Worm (Caenorhabditis elegans) whole organism, L1 larva: ENCODE results near the gene Y57E12B.4.

Experiments used
- C16A3.4 ChIP-seq: fragments of 150-350 bp; optimal IDR thresholded peaks from 2 replicates; lab custom pipeline; 2014; ENCODE audit warnings: missing biosample characterization, missing genetic modification characterization
- Y116A8C.19 ChIP-seq: sonication (generic microtip); optimal IDR thresholded peaks from 2 replicates; lab custom pipeline; 2016; ENCODE audit warnings: missing compliant biosample characterization, missing genetic modification characterization, borderline replicate concordance
- alr-1 ChIP-seq: fragments of 200-800 bp; sonication (Bioruptor generic); optimal IDR thresholded peaks from 2 replicates; lab custom pipeline; 2018; ENCODE audit warnings: borderline replicate concordance, mild to moderate bottlenecking, missing genetic modification characterization, missing compliant biosample characterization
- aly-2 ChIP-seq: fragments of 150-350 bp; optimal IDR thresholded peaks from 2 replicates; lab custom pipeline; 2014; ENCODE audit warnings: missing biosample characterization, missing genetic modification characterization
- ceh-82 ChIP-seq, 3 experiments: fragments of 150-350 bp in 1 of 3; sonication (generic microtip) in 2 of 3; optimal IDR thresholded peaks; 2 replicates each; lab custom pipeline; 2014 to 2017; ENCODE audit warnings: missing biosample characterization in 3 of 3, missing genetic modification characterization in 3 of 3
- ceh-90 ChIP-seq: sonication (generic microtip); optimal IDR thresholded peaks from 2 replicates; lab custom pipeline; 2016; ENCODE audit warnings: missing genetic modification characterization, missing compliant biosample characterization
- ces-1 ChIP-seq: fragments of 150-350 bp; optimal IDR thresholded peaks from 2 replicates; lab custom pipeline; 2014; ENCODE audit warnings: missing biosample characterization, missing genetic modification reagents, missing genetic modification characterization
- efl-1 ChIP-seq, 4 experiments: fragments of 150-350 bp; optimal IDR thresholded peaks in 3 of 4; peaks in 1 of 4; 1 replicate in 1 of 4; 2 replicates in 3 of 4; lab custom pipeline; 2014; ENCODE audit warnings: missing biosample characterization in 2 of 4, missing genetic modification characterization in 2 of 4, missing genetic modification reagents in 2 of 4
- egl-13 ChIP-seq: sonication (generic microtip); optimal IDR thresholded peaks from 2 replicates; lab custom pipeline; 2016; ENCODE audit warnings: missing genotype, missing genetic modification reagents, missing genetic modification characterization, missing compliant biosample characterization
- elt-2 ChIP-seq: sonication (generic microtip); optimal IDR thresholded peaks from 2 replicates; lab custom pipeline; 2016; ENCODE audit warnings: missing genetic modification characterization, mild to moderate bottlenecking, inconsistent platforms, missing compliant biosample characterization, missing genetic modification reagents
- ets-5 ChIP-seq: fragments of 200-800 bp; sonication (Bioruptor generic); IDR thresholded peaks from 2 replicates; pipeline ENCODE4 v1.3.6; 2022; ENCODE audit warnings: missing genetic modification characterization, missing compliant biosample characterization
- fkh-10 ChIP-seq: sonication (generic microtip); optimal IDR thresholded peaks from 2 replicates; lab custom pipeline; 2017; ENCODE audit warnings: missing biosample characterization, missing genetic modification reagents, missing genetic modification characterization
- fkh-8 ChIP-seq: sonication (generic microtip); optimal IDR thresholded peaks from 2 replicates; lab custom pipeline; 2016; ENCODE audit warnings: mild to moderate bottlenecking, missing genetic modification characterization, missing compliant biosample characterization
- irx-1 ChIP-seq: sonication (generic microtip); optimal IDR thresholded peaks from 2 replicates; lab custom pipeline; 2016; ENCODE audit warnings: missing genetic modification characterization, missing compliant biosample characterization
- jun-1 ChIP-seq: fragments of 150-350 bp; optimal IDR thresholded peaks from 2 replicates; lab custom pipeline; 2014; ENCODE audit warnings: missing biosample characterization, missing genetic modification reagents, missing genetic modification characterization
- lin-13 ChIP-seq: fragments of 150-350 bp; optimal IDR thresholded peaks from 2 replicates; lab custom pipeline; 2014; ENCODE audit warnings: missing biosample characterization, missing genetic modification reagents, missing genetic modification characterization
- lin-35 ChIP-seq, 2 experiments: fragments of 150-350 bp; optimal IDR thresholded peaks; 2 replicates each; lab custom pipeline; 2014; ENCODE audit warnings: missing biosample characterization in 2 of 2, missing genetic modification characterization in 2 of 2, missing genetic modification reagents in 2 of 2
- mdl-1 ChIP-seq, 2 experiments: fragments of 150-350 bp; optimal IDR thresholded peaks; 2 replicates each; lab custom pipeline; 2014 to 2017; ENCODE audit warnings: missing biosample characterization in 2 of 2, missing genetic modification characterization in 2 of 2, inconsistent platforms in 1 of 2
- nhr-11 ChIP-seq: fragments of 150-350 bp; optimal IDR thresholded peaks from 2 replicates; lab custom pipeline; 2014; ENCODE audit warnings: missing biosample characterization, missing genetic modification characterization
- nhr-20 ChIP-seq: sonication (generic microtip); optimal IDR thresholded peaks from 2 replicates; lab custom pipeline; 2016; ENCODE audit warnings: mild to moderate bottlenecking, missing genetic modification characterization, missing compliant biosample characterization
- nhr-71 ChIP-seq: sonication (generic microtip); optimal IDR thresholded peaks from 2 replicates; lab custom pipeline; 2016; ENCODE audit warnings: mild to moderate bottlenecking, missing genetic modification characterization, moderate library complexity, missing compliant biosample characterization
- nhr-77 ChIP-seq: fragments of 150-350 bp; optimal IDR thresholded peaks from 2 replicates; lab custom pipeline; 2014; ENCODE audit warnings: missing biosample characterization, missing genetic modification characterization
- nhr-85 ChIP-seq: sonication (generic microtip); peaks from one replicate; lab custom pipeline; 2016; ENCODE audit warnings: missing genetic modification characterization, inconsistent platforms, missing compliant biosample characterization
- nhr-90 ChIP-seq: sonication (generic microtip); optimal IDR thresholded peaks from 2 replicates; lab custom pipeline; 2016; ENCODE audit warnings: mild to moderate bottlenecking, missing genetic modification characterization, missing compliant biosample characterization; ENCODE audit not compliant: poor library complexity
- snu-23 ChIP-seq: sonication (generic microtip); optimal IDR thresholded peaks from 2 replicates; lab custom pipeline; 2016; ENCODE audit warnings: missing genetic modification characterization, missing compliant biosample characterization
- sox-4 ChIP-seq: sonication (generic microtip); optimal IDR thresholded peaks from 2 replicates; lab custom pipeline; 2016; ENCODE audit warnings: missing genetic modification characterization, missing compliant biosample characterization
- sup-37 ChIP-seq: fragments of 200-800 bp; sonication (Bioruptor generic); optimal IDR thresholded peaks from 2 replicates; lab custom pipeline; 2018; ENCODE audit warnings: mild to moderate bottlenecking, missing genetic modification characterization, missing compliant biosample characterization
- swsn-7 ChIP-seq: sonication (generic microtip); optimal IDR thresholded peaks from 2 replicates; lab custom pipeline; 2016; ENCODE audit warnings: missing genetic modification characterization, missing compliant biosample characterization
- tbx-2 ChIP-seq: sonication (generic microtip); optimal IDR thresholded peaks from 2 replicates; lab custom pipeline; 2016; ENCODE audit warnings: missing genetic modification characterization, missing compliant biosample characterization
- unc-30 ChIP-seq: sonication (generic microtip); optimal IDR thresholded peaks from 2 replicates; lab custom pipeline; 2017; ENCODE audit warnings: missing biosample characterization, missing genetic modification characterization
- vab-15 ChIP-seq: sonication (generic microtip); optimal IDR thresholded peaks from 2 replicates; lab custom pipeline; 2017; ENCODE audit warnings: missing genotype, mild to moderate bottlenecking, missing genetic modification characterization, missing compliant biosample characterization
- zag-1 ChIP-seq: fragments of 150-350 bp; optimal IDR thresholded peaks from 2 replicates; lab custom pipeline; 2014; ENCODE audit warnings: missing biosample characterization, missing genetic modification characterization
- zip-4 ChIP-seq: fragments of 200-800 bp; sonication (Bioruptor generic); optimal IDR thresholded peaks from 2 replicates; lab custom pipeline; 2018; ENCODE audit warnings: mild to moderate bottlenecking, missing genetic modification characterization, moderate library complexity, missing compliant biosample characterization

Gene Y57E12B.4

ce11 chrV:6989626-6990138 is 42.3 kb upstream of the Y57E12B.4 start, which contains the start of gene nhr-140:
Gene nhr-140, minus strand, starts transcription at chrV:6989676.
- TF ChIP-seq efl-1 (optimal IDR thresholded peaks at IDR 0.05; lab: Kevin White, UChicago) (no peak), efl-1 (GFP tag; optimal IDR thresholded peaks at IDR 0.05 in 1 of 2; lab: Kevin White, UChicago) (peak in 1 of 2 experiments; percentile 1), swsn-7 (tag; lab: Kevin White, UChicago) (no peak), fkh-8 (tag; lab: Kevin White, UChicago) (peak; percentile 21), nhr-85 (peak; percentile 60)

ce11 chrV:6987673-6988072 is 40.3 kb upstream of the Y57E12B.4 start, which contains the start of gene nhr-139:
Gene nhr-139, minus strand, starts transcription at chrV:6987773.
- TF ChIP-seq irx-1 (tag; lab: Kevin White, UChicago), result no peak
- no peak for TF ChIP-seq nhr-11 (tag; lab: Kevin White, UChicago)
- TF ChIP-seq egl-13 (tag; lab: Kevin White, UChicago), result no peak
- no peak for TF ChIP-seq ceh-90 (tag; lab: Kevin White, UChicago)
- TF ChIP-seq nhr-20 (tag; lab: Kevin White, UChicago), result no peak
- TF ChIP-seq lin-13 (GFP tag; lab: Kevin White, UChicago), result no peak
- TF ChIP-seq sox-4, result no peak
- no peak for TF ChIP-seq nhr-71 (tag; lab: Kevin White, UChicago)
- TF ChIP-seq zip-4 (GFP tag; lab: Kevin White, UChicago), result no peak
- TF ChIP-seq nhr-77, result no peak
- TF ChIP-seq aly-2 (tag; lab: Kevin White, UChicago), result no peak
- TF ChIP-seq fkh-10 (GFP tag; lab: Kevin White, UChicago), result no peak
- TF ChIP-seq mdl-1 (tag; optimal IDR thresholded peaks at IDR 0.05; lab: Kevin White, UChicago), result no peak

DNA sequence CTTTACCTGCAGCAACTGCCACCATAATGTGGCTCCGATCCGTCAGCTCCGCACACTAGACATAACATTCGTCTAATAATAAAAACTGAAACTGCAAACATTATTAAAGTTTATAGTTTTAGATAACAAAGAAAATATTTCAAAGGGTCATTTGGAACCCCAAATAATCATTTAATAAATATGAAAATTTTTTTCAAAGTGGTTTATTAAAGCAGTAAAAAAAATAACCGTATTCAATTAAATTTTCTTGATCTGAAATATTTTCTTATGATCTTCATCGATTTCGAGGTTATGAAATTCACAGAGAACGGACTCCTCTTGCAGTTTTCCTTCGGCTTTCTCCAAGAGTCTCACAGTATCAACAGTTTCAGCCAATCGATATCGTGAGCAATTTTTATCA is 38.6 kb upstream of the Y57E12B.4 start, which contains the start of gene nhr-163:
TSS of gene nhr-163 (minus strand) at position 101 of the 400 bp plus-strand sequence.
- TF ChIP-seq nhr-90 (tag; lab: Kevin White, UChicago) (no peak), nhr-71 (tag; lab: Kevin White, UChicago) (no peak), unc-30 (tag; lab: Kevin White, UChicago) (no peak), ces-1 (GFP tag; lab: Kevin White, UChicago) (no peak), jun-1 (tag; lab: Kevin White, UChicago) (no peak), ceh-82 (tag; optimal IDR thresholded peaks at IDR 0.05; lab: Kevin White, UChicago) (no peak), sup-37 (GFP tag; lab: Kevin White, UChicago) (no peak), nhr-11 (tag; lab: Kevin White, UChicago) (no peak), C16A3.4 (tag; lab: Kevin White, UChicago) (no peak)

DNA sequence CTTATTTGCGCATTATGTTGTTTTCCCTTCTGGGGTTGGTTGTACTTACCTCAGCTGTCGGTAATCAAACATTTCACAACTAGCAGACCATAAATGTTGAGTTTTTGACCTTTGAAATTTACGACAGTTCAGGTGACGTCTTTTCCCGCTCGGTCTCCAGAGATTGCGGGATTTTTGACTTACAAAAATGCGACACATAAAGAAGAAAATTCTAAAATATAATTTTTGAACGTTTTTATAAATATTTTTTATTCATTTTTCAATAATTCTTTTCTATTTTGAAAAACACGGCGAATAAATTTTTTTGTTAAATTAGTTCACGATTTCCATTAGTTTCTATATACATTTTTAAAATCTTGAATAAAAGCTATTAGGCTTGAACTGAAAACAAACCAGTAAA is 35.5 kb upstream of the Y57E12B.4 start, which contains the start of gene nhr-161:
TSS of gene nhr-161 (minus strand) at position 101 of the 400 bp plus-strand sequence.
- no peak for TF ChIP-seq alr-1 (tag; lab: Kevin White, UChicago)
- no peak for TF ChIP-seq elt-2 (tag; lab: Kevin White, UChicago)
- no peak for TF ChIP-seq irx-1 (tag; lab: Kevin White, UChicago)
- TF ChIP-seq tbx-2, result no peak
- no peak for TF ChIP-seq zip-4 (GFP tag; lab: Kevin White, UChicago)
- no peak for TF ChIP-seq ceh-82 (tag; optimal IDR thresholded peaks at IDR 0.05; lab: Kevin White, UChicago)
- TF ChIP-seq snu-23, result no peak
- no peak for TF ChIP-seq Y116A8C.19 (tag; lab: Kevin White, UChicago)
- no peak for TF ChIP-seq ets-5 (GFP tag; lab: Robert Waterston, UW)
- TF ChIP-seq zag-1, result no peak
- no peak for TF ChIP-seq aly-2 (tag; lab: Kevin White, UChicago)
- no peak for TF ChIP-seq vab-15 (tag; lab: Kevin White, UChicago)
- no peak for TF ChIP-seq lin-35 (GFP tag; optimal IDR thresholded peaks at IDR 0.05; lab: Kevin White, UChicago)
- TF ChIP-seq sox-4, result no peak
